Fruit fly (Drosophila melanogaster) whole organism: ENCODE data around the gene S6k.

ENCODE experiments used
- CG8478 ChIP-seq: fragments of >200 bp; optimal IDR thresholded peaks from 2 replicates; lab custom pipeline; 2018; ENCODE audit warnings: inconsistent platforms
- EcR ChIP-seq, 2 experiments: fragments of >200 bp; optimal IDR thresholded peaks; 2 replicates each; lab custom pipeline; 2017; ENCODE audit warnings: missing biosample characterization in 2 of 2, missing genetic modification characterization in 2 of 2, missing genetic modification reagents in 2 of 2
- pan ChIP-seq: fragments of >200 bp; optimal IDR thresholded peaks from 2 replicates; lab custom pipeline; 2017
- psq ChIP-seq: fragments of >200 bp; optimal IDR thresholded peaks from 2 replicates; lab custom pipeline; 2017
- usp ChIP-seq: fragments of >200 bp; optimal IDR thresholded peaks from 2 replicates; lab custom pipeline; 2017; ENCODE audit warnings: missing biosample characterization, missing genetic modification characterization, mixed read lengths

DNA sequence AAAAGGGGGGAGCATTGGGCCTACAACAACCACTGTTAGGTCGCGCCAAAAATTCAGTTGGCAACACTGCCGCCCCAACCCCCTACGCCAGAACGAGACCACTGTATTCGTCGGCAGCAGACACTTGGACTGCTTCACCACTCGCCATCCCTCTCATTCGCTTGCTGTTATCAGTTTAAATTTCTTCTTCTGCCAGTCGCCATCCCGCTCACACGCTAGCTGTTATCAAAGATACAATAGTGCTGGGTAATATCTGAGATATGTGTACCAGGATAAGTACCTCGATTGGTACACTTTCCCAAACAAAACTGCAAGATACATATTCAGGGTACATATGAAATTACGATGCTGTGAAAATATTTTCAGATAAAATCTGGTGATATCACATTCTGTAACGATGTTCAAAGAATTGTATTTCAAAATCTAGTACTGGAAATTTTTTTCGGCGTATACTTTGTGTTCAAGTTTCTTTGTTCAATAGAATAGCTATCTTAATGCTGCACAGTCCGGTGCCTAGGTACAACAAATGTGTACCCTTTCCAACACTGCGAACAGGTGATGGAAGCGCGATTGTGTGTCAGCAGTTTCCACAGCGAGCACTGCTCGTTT is 39.8 kb downstream of the S6k start:
- TF ChIP-seq CG8478 (peak; percentile 97), usp (GFP tag; lab: Kevin White, UChicago) (no peak), EcR (GFP tag; optimal IDR thresholded peaks at IDR 0.05; lab: Kevin White, UChicago) (no peak), psq (lab: Kevin White, UChicago) (no peak), pan (lab: Kevin White, UChicago) (no peak)
